Fruit fly (Drosophila melanogaster): ENCODE data around the gene mRpL23.
A peak's percentile ranks its signal among the peaks of the same experiment; 100 is the strongest.

Gene mRpL23

DNA sequence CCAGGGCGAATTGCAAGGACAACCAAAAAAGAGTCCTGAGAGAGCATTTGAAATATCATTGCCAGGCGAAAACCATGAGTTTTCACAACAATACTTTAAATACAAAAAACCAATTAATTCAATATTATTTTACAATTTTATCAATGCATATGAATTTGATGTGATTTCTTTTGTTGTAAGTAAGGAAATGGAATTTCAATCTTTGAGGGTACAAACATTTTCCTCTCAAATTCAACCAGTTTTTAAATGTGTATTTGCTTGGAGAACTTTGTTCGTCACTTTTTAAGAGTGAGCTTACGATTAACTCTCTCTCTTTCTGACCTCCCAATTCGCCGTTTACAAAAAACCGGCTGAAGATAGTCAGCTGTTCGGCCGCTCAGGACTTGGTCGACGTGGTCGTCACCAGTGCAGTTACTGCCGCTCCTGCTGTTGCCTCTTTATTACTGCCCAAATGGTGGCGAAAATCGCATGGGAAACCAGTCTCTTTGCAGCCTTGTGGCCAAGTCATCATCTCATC is 38.1 kb upstream of the mRpL23 start (continued):
- peak; percentile 16 for TF ChIP-seq CG12219 (GFP tag; optimal IDR thresholded peaks at IDR 0.05)
- no peak for TF ChIP-seq CG11247 (GFP tag; IDR thresholded peaks at IDR 0.05)
- TF ChIP-seq Taf1 (GFP tag; IDR thresholded peaks at IDR 0.05) = no peak
- no peak for TF ChIP-seq CG1233 (GFP tag; optimal IDR thresholded peaks at IDR 0.05)
- no peak for TF ChIP-seq Neu2 (GFP tag; optimal IDR thresholded peaks at IDR 0.05; ENCODE audit: borderline replicate concordance)
- peak; percentile 64 for TF ChIP-seq CG11504 (tag; optimal IDR thresholded peaks at IDR 0.05)
- TF ChIP-seq jing (GFP tag; optimal IDR thresholded peaks at IDR 0.05) = no peak
- no peak for TF ChIP-seq CG6254 (GFP tag; optimal IDR thresholded peaks at IDR 0.05)
- TF ChIP-seq tap (tag; optimal IDR thresholded peaks at IDR 0.05) = peak; percentile 13
- TF ChIP-seq HLHmδ (GFP tag; optimal IDR thresholded peaks at IDR 0.05) = no peak
- 0 out of 2 replicates have a peak, but pooled peaks have one; percentile 35 for TF ChIP-seq CG14441 (GFP tag; IDR thresholded peaks at IDR 0.05)
- TF ChIP-seq CG3065 (GFP tag; optimal IDR thresholded peaks at IDR 0.05) = no peak
- no peak for TF ChIP-seq p53 (GFP tag; optimal IDR thresholded peaks at IDR 0.05)
- no peak for TF ChIP-seq chn (GFP tag; optimal IDR thresholded peaks at IDR 0.05)
- TF ChIP-seq CG17385 (GFP tag; optimal IDR thresholded peaks at IDR 0.05) = peak; percentile 45
- no peak for TF ChIP-seq Atf-2 (GFP tag; optimal IDR thresholded peaks at IDR 0.05)
- peak; percentile 53 for TF ChIP-seq Rfx (GFP tag; IDR thresholded peaks at IDR 0.05)
- no peak for TF ChIP-seq NK7.1 (GFP tag; optimal IDR thresholded peaks at IDR 0.05)
- no peak for TF ChIP-seq CG11456 (GFP tag; IDR thresholded peaks at IDR 0.05)
- no peak for TF ChIP-seq CG4707 (GFP tag; optimal IDR thresholded peaks at IDR 0.05)
- no peak for TF ChIP-seq repo (GFP tag; optimal IDR thresholded peaks at IDR 0.05)
- TF ChIP-seq pzg (GFP tag; optimal IDR thresholded peaks at IDR 0.05) = no peak
- TF ChIP-seq CG13123 (GFP tag; optimal IDR thresholded peaks at IDR 0.05) = no peak
- no peak for TF ChIP-seq Dref (GFP tag; IDR thresholded peaks at IDR 0.05)
- peak; percentile 14 for TF ChIP-seq CG10267 (tag; optimal IDR thresholded peaks at IDR 0.05)
- TF ChIP-seq CG17568 (GFP tag; optimal IDR thresholded peaks at IDR 0.05) = no peak
- TF ChIP-seq tna (GFP tag; IDR thresholded peaks at IDR 0.05; ENCODE audit: partially characterized antibody) = no peak
- TF ChIP-seq Ptx1 (GFP tag; IDR thresholded peaks at IDR 0.05) = peak; percentile 17; the same call in 1 of the 2 replicates
- TF ChIP-seq jumu (GFP tag; optimal IDR thresholded peaks at IDR 0.05) = no peak
- TF ChIP-seq Elba2 (GFP tag; optimal IDR thresholded peaks at IDR 0.05) = no peak
- TF ChIP-seq tio (GFP tag; optimal IDR thresholded peaks at IDR 0.05) = no peak
- TF ChIP-seq CG16813 (GFP tag; IDR thresholded peaks at IDR 0.05; ENCODE audit: partially characterized antibody) = no peak
- TF ChIP-seq knrl (GFP tag; IDR thresholded peaks at IDR 0.05; ENCODE audit: partially characterized antibody) = no peak
- TF ChIP-seq lola (GFP tag; optimal IDR thresholded peaks at IDR 0.05) = no peak
- TF ChIP-seq CHES-1-like (GFP tag; optimal IDR thresholded peaks at IDR 0.05) = no peak
- no peak for TF ChIP-seq CG12236 (GFP tag; optimal IDR thresholded peaks at IDR 0.05)
- peak; percentile 65; the same call in 1 of the 2 replicates for TF ChIP-seq CG32532 (GFP tag; IDR thresholded peaks at IDR 0.05)
- TF ChIP-seq odd (GFP tag; optimal IDR thresholded peaks at IDR 0.05) = no peak
- TF ChIP-seq Nf-YA (GFP tag; IDR thresholded peaks at IDR 0.05) = no peak
- TF ChIP-seq CG14667 (GFP tag; IDR thresholded peaks at IDR 0.05) = no peak
- no peak for TF ChIP-seq CG7987 (GFP tag; optimal IDR thresholded peaks at IDR 0.05)
- TF ChIP-seq Hr39 (optimal IDR thresholded peaks at IDR 0.05) = no peak
- no peak for TF ChIP-seq CG42726 (GFP tag; IDR thresholded peaks at IDR 0.05; ENCODE audit: partially characterized antibody)
- no peak for TF ChIP-seq klu (GFP tag; IDR thresholded peaks at IDR 0.05)
- no peak for TF ChIP-seq CG4730 (GFP tag; IDR thresholded peaks at IDR 0.05)
- no peak for TF ChIP-seq CG9437 (GFP tag; optimal IDR thresholded peaks at IDR 0.05)
- TF ChIP-seq Kr (GFP tag; optimal IDR thresholded peaks at IDR 0.05) = no peak
- TF ChIP-seq CG9797 (GFP tag; optimal IDR thresholded peaks at IDR 0.05) = no peak
- TF ChIP-seq CG11093 (GFP tag; IDR thresholded peaks at IDR 0.05) = no peak
- TF ChIP-seq sc (optimal IDR thresholded peaks at IDR 0.05) = no peak
- no peak for TF ChIP-seq sc (GFP tag; optimal IDR thresholded peaks at IDR 0.05)
- no peak for TF ChIP-seq ara (GFP tag; IDR thresholded peaks at IDR 0.05)

Measured in whole organism, embryonic.